Worm (Caenorhabditis elegans) whole organism, young adult: ENCODE results near the gene F44E5.17.

Experiments
- dpl-1 ChIP-seq: fragments of 150-350 bp; optimal IDR thresholded peaks from 2 replicates; lab custom pipeline; 2014; ENCODE audit warnings: missing biosample characterization, missing genetic modification reagents, missing genetic modification characterization
- madf-10 ChIP-seq: sonication (generic microtip); optimal IDR thresholded peaks from 2 replicates; lab custom pipeline; 2016; ENCODE audit warnings: mild to moderate bottlenecking, missing genetic modification characterization, missing compliant biosample characterization

DNA sequence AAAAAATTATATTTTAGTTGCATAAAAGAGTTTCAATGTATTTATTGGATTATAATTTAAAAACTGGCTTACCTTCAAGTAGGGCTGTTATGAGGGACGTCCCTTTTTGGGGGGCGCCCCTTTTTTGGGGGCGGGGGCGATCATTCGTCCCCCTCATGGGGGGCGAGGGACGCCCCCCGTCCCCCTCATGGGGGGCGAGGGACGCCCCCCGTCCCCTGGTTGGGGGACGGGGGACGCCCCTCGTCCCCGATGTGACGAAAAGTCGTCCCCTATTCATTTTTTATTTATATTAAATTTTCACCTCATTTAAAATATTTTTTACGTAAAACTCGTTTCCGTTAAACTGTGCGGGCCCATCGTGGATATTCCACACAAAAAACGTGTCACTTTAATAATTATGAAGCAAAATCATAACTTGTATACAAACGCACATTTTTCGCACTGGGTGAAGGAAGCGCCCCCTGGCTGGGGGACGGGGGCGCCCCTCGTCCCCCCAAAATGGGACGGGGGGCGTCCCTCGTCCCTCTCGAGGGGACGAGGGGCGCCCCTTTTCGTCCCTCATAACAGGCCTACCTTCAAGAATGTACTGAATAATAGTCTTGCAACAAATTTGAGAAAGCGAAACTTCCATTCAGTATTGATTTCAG lies 17.2 kb upstream of the F44E5.17 start:
- TF ChIP-seq dpl-1 (GFP tag; lab: Kevin White, UChicago) (no peak), madf-10 (tag; lab: Kevin White, UChicago) (no peak)
